Fruit fly (Drosophila melanogaster): ENCODE data around the gene Ucp4C.

- TF ChIP-seq CG10348 (GFP tag; IDR thresholded peaks at IDR 0.05): no peak
- TF ChIP-seq CG15710 (tag; optimal IDR thresholded peaks at IDR 0.05): peak; percentile 63
- peak; percentile 36 for TF ChIP-seq gl (tag; optimal IDR thresholded peaks at IDR 0.05)
- no peak for TF ChIP-seq D1 (tag; optimal IDR thresholded peaks at IDR 0.05)
- peak; percentile 78; the same call in 1 of the 3 replicates for TF ChIP-seq CG4496 (GFP tag; IDR thresholded peaks at IDR 0.05)
- peak; percentile 35 for TF ChIP-seq CG17806 (tag; optimal IDR thresholded peaks at IDR 0.05)
- peak; percentile 61 for TF ChIP-seq CG32121 (GFP tag; IDR thresholded peaks at IDR 0.05)
- TF ChIP-seq CG13204 (GFP tag; optimal IDR thresholded peaks at IDR 0.05): peak; percentile 48
- peak; percentile 35 for TF ChIP-seq CG8301 (tag; optimal IDR thresholded peaks at IDR 0.05)
These were observed 24.9 kb upstream of the Ucp4C start, which contains the start of the genes Sfp26Ad and Gpdh1 for dm6 chr2L:5943229-5944078.
